Worm (Caenorhabditis elegans) whole organism, L4 larva: ENCODE measurements around the gene K12H6.5.
A peak's percentile ranks its signal among the peaks of the same experiment; 100 is the strongest.

ENCODE experiments used
- T26A8.4 ChIP-seq: fragments of 200-800 bp; sonication (Bioruptor generic); IDR thresholded peaks from 2 replicates; pipeline ENCODE4 v1.3.6; 2022; ENCODE audit warnings: missing genetic modification characterization, missing compliant biosample characterization
- Y105C5A.15 ChIP-seq: fragments of 200-800 bp; sonication (Bioruptor generic); IDR thresholded peaks from 2 replicates; pipeline ENCODE4 v1.3.6; 2022; ENCODE audit warnings: missing genetic modification characterization, missing compliant biosample characterization
- Y48G9A.11 ChIP-seq: fragments of 200-800 bp; sonication (Bioruptor generic); IDR thresholded peaks from 2 replicates; pipeline ENCODE4 v1.3.6; 2022; ENCODE audit warnings: missing genetic modification reagents, missing genetic modification characterization, missing compliant biosample characterization
- Y5F2A.4 ChIP-seq: fragments of 200-800 bp; sonication (Bioruptor generic); optimal IDR thresholded peaks from 2 replicates; lab custom pipeline; 2018; ENCODE audit warnings: mild to moderate bottlenecking, missing genetic modification characterization, missing compliant biosample characterization
- ZK337.2 ChIP-seq: fragments of 200-800 bp; sonication (Bioruptor generic); IDR thresholded peaks from 2 replicates; pipeline ENCODE4 v1.3.6; 2022; ENCODE audit warnings: missing genetic modification reagents, missing genetic modification characterization, missing compliant biosample characterization
- aha-1 ChIP-seq: fragments of 150-350 bp; peaks from one replicate; lab custom pipeline; 2014; ENCODE audit warnings: missing biosample characterization, missing genetic modification characterization
- arid-1 ChIP-seq: fragments of 200-800 bp; sonication (Bioruptor generic); conservative IDR thresholded peaks from 2 replicates; pipeline ENCODE4 v1.3.6; 2022; ENCODE audit warnings: missing genetic modification reagents, missing genetic modification characterization, missing compliant biosample characterization
- daf-8 ChIP-seq: fragments of 200-800 bp; sonication (Bioruptor generic); IDR thresholded peaks from 2 replicates; pipeline ENCODE4 v1.3.6; 2022; ENCODE audit warnings: missing genetic modification characterization, missing compliant biosample characterization
- dpl-1 ChIP-seq: fragments of 150-350 bp; optimal IDR thresholded peaks from 2 replicates; lab custom pipeline; 2014; ENCODE audit warnings: missing biosample characterization, missing genetic modification reagents, missing genetic modification characterization
- dve-1 ChIP-seq: sonication (generic microtip); optimal IDR thresholded peaks from 2 replicates; lab custom pipeline; 2017; ENCODE audit warnings: antibody characterized with exemption, mild to moderate bottlenecking, missing genetic modification characterization, missing compliant biosample characterization; ENCODE audit not compliant: insufficient read depth
- hlh-11 ChIP-seq: fragments of 200-800 bp; sonication (Bioruptor generic); optimal IDR thresholded peaks from 2 replicates; lab custom pipeline; 2018; ENCODE audit warnings: mild to moderate bottlenecking, missing genetic modification characterization, missing compliant biosample characterization
- hlh-30 ChIP-seq: sonication (generic microtip); optimal IDR thresholded peaks from 2 replicates; lab custom pipeline; 2017; ENCODE audit warnings: antibody characterized with exemption, mild to moderate bottlenecking, missing genetic modification characterization, missing compliant biosample characterization; ENCODE audit not compliant: insufficient read depth
- jun-1 ChIP-seq: fragments of 150-350 bp; optimal IDR thresholded peaks from 2 replicates; lab custom pipeline; 2014; ENCODE audit warnings: missing biosample characterization, missing genetic modification reagents, missing genetic modification characterization
- lim-7 ChIP-seq: fragments of 200-800 bp; sonication (Bioruptor generic); IDR thresholded peaks from 2 replicates; pipeline ENCODE4 v1.3.6; 2022; ENCODE audit warnings: missing genetic modification characterization, missing compliant biosample characterization
- lin-13 ChIP-seq: fragments of 150-350 bp; optimal IDR thresholded peaks from 2 replicates; lab custom pipeline; 2014; ENCODE audit warnings: missing biosample characterization, missing genetic modification reagents, missing genetic modification characterization
- mdl-1 ChIP-seq, 2 experiments: fragments of 150-350 bp in 1 of 2; sonication (generic microtip) in 1 of 2; optimal IDR thresholded peaks; 2 replicates each; lab custom pipeline; 2014 to 2017; ENCODE audit warnings: missing biosample characterization in 2 of 2, missing genetic modification characterization in 2 of 2
- mdt-29 ChIP-seq: fragments of 200-800 bp; sonication (Bioruptor generic); IDR thresholded peaks from 2 replicates; pipeline ENCODE4 v1.3.6; 2022; ENCODE audit warnings: missing genetic modification reagents, missing genetic modification characterization, missing compliant biosample characterization
- mep-1 ChIP-seq: fragments of 150-350 bp; sonication (generic microtip); optimal IDR thresholded peaks from 3 replicates; lab custom pipeline; 2014; ENCODE audit warnings: missing biosample characterization, missing genetic modification characterization
- mes-2 ChIP-seq: sonication (generic microtip); optimal IDR thresholded peaks from 2 replicates; lab custom pipeline; 2016; ENCODE audit warnings: missing genotype, mild to moderate bottlenecking, missing genetic modification characterization, missing compliant biosample characterization; ENCODE audit not compliant: poor library complexity, severe bottlenecking
- mxl-3 ChIP-seq: fragments of 200-800 bp; sonication (Bioruptor generic); optimal IDR thresholded peaks from 2 replicates; lab custom pipeline; 2018; ENCODE audit warnings: mild to moderate bottlenecking, missing genetic modification characterization, missing compliant biosample characterization
- nhr-102 ChIP-seq: sonication (generic microtip); optimal IDR thresholded peaks from 2 replicates; lab custom pipeline; 2016; ENCODE audit warnings: mild to moderate bottlenecking, missing genetic modification characterization, moderate library complexity, missing compliant biosample characterization
- nhr-111 ChIP-seq: fragments of 200-800 bp; sonication (Bioruptor generic); optimal IDR thresholded peaks from 2 replicates; lab custom pipeline; 2018; ENCODE audit warnings: mild to moderate bottlenecking, missing genetic modification characterization, missing compliant biosample characterization
- nhr-25 ChIP-seq: sonication (generic microtip); optimal IDR thresholded peaks from 2 replicates; lab custom pipeline; 2017; ENCODE audit warnings: missing genetic modification characterization, mild to moderate bottlenecking, missing compliant biosample characterization, antibody characterized with exemption, moderate library complexity, borderline replicate concordance; ENCODE audit not compliant: insufficient read depth
- nhr-28 ChIP-seq: fragments of 150-350 bp; optimal IDR thresholded peaks from 2 replicates; lab custom pipeline; 2014; ENCODE audit warnings: missing biosample characterization, missing genetic modification characterization
- nhr-41 ChIP-seq: fragments of 200-800 bp; sonication (Bioruptor generic); IDR thresholded peaks from 2 replicates; pipeline ENCODE4 v1.3.6; 2022; ENCODE audit warnings: missing genetic modification reagents, missing genetic modification characterization, missing compliant biosample characterization
- nhr-48 ChIP-seq: sonication (generic microtip); optimal IDR thresholded peaks from 2 replicates; lab custom pipeline; 2016; ENCODE audit warnings: mild to moderate bottlenecking, missing genetic modification characterization, missing compliant biosample characterization
- php-3 ChIP-seq: fragments of 200-800 bp; sonication (Bioruptor generic); IDR thresholded peaks from 2 replicates; pipeline ENCODE4 v1.3.6; 2022; ENCODE audit warnings: missing genetic modification reagents, missing genetic modification characterization, missing compliant biosample characterization
- rbr-2 ChIP-seq: sonication (generic microtip); optimal IDR thresholded peaks from 2 replicates; lab custom pipeline; 2016; ENCODE audit warnings: missing genotype, missing genetic modification characterization, missing compliant biosample characterization
- saeg-2 ChIP-seq: fragments of 200-800 bp; sonication (Bioruptor generic); IDR thresholded peaks from 2 replicates; pipeline ENCODE4 v1.3.6; 2022; ENCODE audit warnings: missing genetic modification reagents, missing genetic modification characterization, missing compliant biosample characterization
- set-16 ChIP-seq: fragments of 200-800 bp; sonication (Bioruptor generic); IDR thresholded peaks from 2 replicates; pipeline ENCODE4 v1.3.6; 2022; ENCODE audit warnings: missing genetic modification reagents, missing genetic modification characterization, missing compliant biosample characterization
- tag-97 ChIP-seq: fragments of 200-800 bp; sonication (Bioruptor generic); IDR thresholded peaks from 2 replicates; pipeline ENCODE4 v1.3.6; 2022; ENCODE audit warnings: missing genetic modification characterization, missing compliant biosample characterization
- tra-1 ChIP-seq: fragments of 200-800 bp; sonication (Bioruptor generic); IDR thresholded peaks from 2 replicates; pipeline ENCODE4 v1.3.6; 2022; ENCODE audit warnings: missing genetic modification reagents, missing genetic modification characterization, missing compliant biosample characterization
- vab-7 ChIP-seq: fragments of 200-800 bp; sonication (Bioruptor generic); IDR thresholded peaks from 2 replicates; pipeline ENCODE4 v1.3.6; 2022; ENCODE audit warnings: missing genetic modification reagents, missing genetic modification characterization, missing compliant biosample characterization
- zfp-3 ChIP-seq: fragments of 200-800 bp; sonication (Bioruptor generic); conservative IDR thresholded peaks from 2 replicates; pipeline ENCODE4 v1.3.6; 2022; ENCODE audit warnings: missing genetic modification reagents, missing genetic modification characterization, missing compliant biosample characterization
- ztf-11 ChIP-seq: fragments of 150-350 bp; optimal IDR thresholded peaks from 2 replicates; lab custom pipeline; 2014; ENCODE audit warnings: missing biosample characterization, missing genetic modification characterization

K12H6.5 gene

DNA sequence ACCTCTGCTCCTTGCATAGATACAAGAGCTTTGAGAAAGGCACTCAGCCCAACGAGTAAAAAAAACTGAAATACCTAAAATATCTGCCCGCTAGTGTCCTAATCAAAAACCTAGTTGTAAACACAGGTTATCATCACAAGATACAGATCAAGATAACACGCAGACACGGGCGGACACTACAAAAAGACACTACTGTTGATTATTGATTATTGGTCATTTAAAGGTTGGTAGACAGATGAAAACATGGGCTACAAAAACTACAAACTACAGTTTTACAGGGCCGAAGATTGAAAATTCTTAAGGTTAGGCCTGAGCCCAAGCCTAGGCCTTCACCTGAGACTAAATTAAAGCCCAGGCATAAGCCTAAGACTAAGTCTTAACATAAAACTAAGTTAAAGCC lies 32.9 kb upstream of the K12H6.5 start:
- TF ChIP-seq lin-13 (GFP tag; lab: Kevin White, UChicago) (no peak), T26A8.4 (GFP tag; lab: Robert Waterston, UW) (no peak), Y48G9A.11 (GFP tag; lab: Robert Waterston, UW) (no peak), arid-1 (GFP tag; lab: Robert Waterston, UW) (no peak), nhr-102 (tag; lab: Kevin White, UChicago) (no peak), set-16 (GFP tag; lab: Robert Waterston, UW) (no peak), nhr-28 (tag; lab: Kevin White, UChicago) (peak; percentile 57), dpl-1 (GFP tag; lab: Kevin White, UChicago) (no peak), hlh-30 (tag; lab: Kevin White, UChicago) (peak; percentile 17)

DNA sequence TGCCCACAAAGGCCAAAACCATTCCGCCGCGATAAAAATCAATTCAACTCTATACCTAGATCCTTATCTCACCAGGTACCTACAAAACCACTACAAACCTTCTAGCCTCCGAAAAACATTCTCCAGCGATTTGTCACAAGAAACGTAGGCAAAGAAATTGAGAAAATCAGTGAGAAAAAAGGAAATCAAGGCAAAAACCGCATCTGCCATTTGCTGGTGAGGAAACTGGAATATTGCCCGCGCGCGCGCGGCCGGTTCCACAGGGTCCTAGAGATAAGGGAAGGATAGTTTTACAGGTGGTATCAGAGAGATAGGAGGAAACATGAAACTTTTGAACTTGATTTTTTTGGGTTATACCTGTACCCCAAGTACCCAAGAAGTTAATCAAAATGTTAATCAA lies 31.6 kb upstream of the K12H6.5 start:
- TF ChIP-seq nhr-28 (tag; lab: Kevin White, UChicago), result peak; percentile 98
- TF ChIP-seq mxl-3 (GFP tag; lab: Kevin White, UChicago), result peak; percentile 4
- no peak for TF ChIP-seq nhr-111 (GFP tag; lab: Kevin White, UChicago)
- no peak for TF ChIP-seq tag-97
- TF ChIP-seq Y105C5A.15, result no peak
- peak; percentile 22; the same call in 1 of the 2 replicates for TF ChIP-seq nhr-41
- peak; percentile 58 for TF ChIP-seq nhr-48
- TF ChIP-seq saeg-2 (GFP tag; lab: Robert Waterston, UW), result no peak
- peak; percentile 28 for TF ChIP-seq aha-1 (tag; lab: Kevin White, UChicago)
- TF ChIP-seq zfp-3, result no peak
- no peak for TF ChIP-seq daf-8 (GFP tag; lab: Robert Waterston, UW)
- peak; percentile 40 for TF ChIP-seq hlh-11 (tag; lab: Kevin White, UChicago)
- no peak for TF ChIP-seq rbr-2 (tag; lab: Kevin White, UChicago)
- TF ChIP-seq dve-1 (tag; lab: Kevin White, UChicago), result no peak
- peak in 1 of 2 experiments; percentile 15 for TF ChIP-seq mdl-1 (tag; optimal IDR thresholded peaks at IDR 0.05; lab: Kevin White, UChicago)

DNA sequence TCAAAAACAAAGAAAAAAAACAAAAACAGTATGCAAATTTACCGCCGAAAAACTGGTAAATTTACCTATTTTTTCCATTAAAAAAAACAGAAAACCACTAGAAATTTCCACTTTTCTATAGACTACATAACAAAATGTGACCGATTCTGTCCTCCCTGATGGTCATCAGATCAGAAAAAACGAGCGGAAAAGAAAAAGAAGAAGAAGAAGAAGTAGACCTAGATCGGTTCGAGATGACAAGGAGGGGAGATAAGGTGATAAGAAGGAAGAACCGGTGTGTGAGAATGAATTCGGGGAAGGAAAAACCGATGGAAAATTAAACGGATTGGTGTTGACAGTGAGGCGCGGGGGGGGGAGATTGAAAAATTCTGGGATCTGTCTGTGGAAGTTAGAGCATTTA lies 30.1 kb upstream of the K12H6.5 start:
- no peak for TF ChIP-seq ZK337.2 (GFP tag; lab: Robert Waterston, UW)
- TF ChIP-seq lim-7 (GFP tag; lab: Robert Waterston, UW), result no peak
- peak; percentile 82 for TF ChIP-seq nhr-28 (tag; lab: Kevin White, UChicago)
- TF ChIP-seq Y5F2A.4 (GFP tag; lab: Kevin White, UChicago), result no peak
- TF ChIP-seq mdt-29, result no peak
- no peak for TF ChIP-seq mep-1 (tag; lab: Kevin White, UChicago)
- no peak for TF ChIP-seq jun-1 (tag; lab: Kevin White, UChicago)
- no peak for TF ChIP-seq mes-2 (tag; lab: Kevin White, UChicago)
- TF ChIP-seq daf-8 (GFP tag; lab: Robert Waterston, UW), result no peak
- no peak for TF ChIP-seq php-3 (GFP tag; lab: Robert Waterston, UW)
- TF ChIP-seq hlh-11 (tag; lab: Kevin White, UChicago), result peak; percentile 36
- no peak for TF ChIP-seq vab-7 (GFP tag; lab: Robert Waterston, UW)

DNA sequence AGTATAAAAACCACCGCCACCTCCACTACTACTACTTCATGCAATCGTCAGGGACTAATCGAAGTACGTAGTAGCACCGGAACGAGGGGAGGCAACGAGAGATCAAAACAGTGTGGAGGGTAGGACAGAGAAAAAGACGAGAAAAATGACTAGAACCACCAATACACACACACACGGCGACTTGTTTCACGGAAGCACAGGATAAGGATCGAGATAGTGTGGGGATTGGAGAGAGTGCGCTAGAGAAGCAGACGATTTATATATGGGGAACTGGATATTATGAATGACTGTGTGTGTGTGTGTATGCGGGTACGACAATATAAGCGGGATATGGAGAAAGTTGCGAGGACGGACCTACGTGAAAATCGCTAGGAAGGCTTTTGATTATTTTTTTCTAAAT lies 28.8 kb upstream of the K12H6.5 start:
- TF ChIP-seq hlh-30 (tag; lab: Kevin White, UChicago) (peak; percentile 14), aha-1 (tag; lab: Kevin White, UChicago) (peak; percentile 14), nhr-28 (tag; lab: Kevin White, UChicago) (peak; percentile 53), nhr-25 (tag; lab: Kevin White, UChicago) (peak; percentile 15), ztf-11 (tag; lab: Kevin White, UChicago) (no peak), tra-1 (GFP tag; lab: Robert Waterston, UW) (no peak), hlh-11 (tag; lab: Kevin White, UChicago) (peak; percentile 52)
- TF ChIP-seq, all 104 proteins: peak for 5
